Worm (Caenorhabditis elegans) whole organism, L3 larva: ENCODE measurements around the gene srx-32.

Source experiments
- R02D3.7 ChIP-seq: fragments of 150-350 bp; optimal IDR thresholded peaks from 2 replicates; lab custom pipeline; 2014; ENCODE audit warnings: missing biosample characterization, missing genetic modification characterization
- ama-1 ChIP-seq: fragments of 150-350 bp; optimal IDR thresholded peaks from 2 replicates; lab custom pipeline; 2018
- ceh-16 ChIP-seq: sonication (generic microtip); optimal IDR thresholded peaks from 2 replicates; lab custom pipeline; 2017; ENCODE audit warnings: missing biosample characterization, missing genetic modification characterization
- elt-1 ChIP-seq: fragments of 150-350 bp; optimal IDR thresholded peaks from 2 replicates; lab custom pipeline; 2014; ENCODE audit warnings: missing biosample characterization, missing genetic modification characterization
- elt-3 ChIP-seq, 3 experiments: fragments of 150-350 bp in 1 of 3; sonication (generic microtip) in 2 of 3; optimal IDR thresholded peaks; 2 replicates in 2 of 3; 4 replicates in 1 of 3; lab custom pipeline; 2014 to 2017; ENCODE audit warnings: missing biosample characterization in 3 of 3, missing genetic modification characterization in 3 of 3
- fos-1 ChIP-seq: fragments of 150-350 bp; optimal IDR thresholded peaks from 2 replicates; lab custom pipeline; 2014; ENCODE audit warnings: missing biosample characterization, missing genetic modification characterization
- jun-1 ChIP-seq: fragments of 150-350 bp; optimal IDR thresholded peaks from 2 replicates; lab custom pipeline; 2014; ENCODE audit warnings: missing biosample characterization, missing genetic modification reagents, missing genetic modification characterization
- nhr-12 ChIP-seq: fragments of 150-350 bp; optimal IDR thresholded peaks from 2 replicates; lab custom pipeline; 2014; ENCODE audit warnings: missing biosample characterization, missing genetic modification characterization
- nhr-67 ChIP-seq: fragments of 150-350 bp; optimal IDR thresholded peaks from 2 replicates; lab custom pipeline; 2014; ENCODE audit warnings: missing biosample characterization, missing genetic modification characterization
- nhr-77 ChIP-seq: fragments of 150-350 bp; optimal IDR thresholded peaks from 2 replicates; lab custom pipeline; 2014; ENCODE audit warnings: missing biosample characterization, missing genetic modification characterization
- sea-2 ChIP-seq: fragments of 150-350 bp; sonication (generic microtip); optimal IDR thresholded peaks from 4 replicates; lab custom pipeline; 2014; ENCODE audit warnings: missing biosample characterization, missing genetic modification reagents, missing genetic modification characterization
- snpc-4 ChIP-seq: fragments of 150-350 bp; optimal IDR thresholded peaks from 2 replicates; lab custom pipeline; 2014; ENCODE audit warnings: missing biosample characterization, missing genetic modification characterization

DNA sequence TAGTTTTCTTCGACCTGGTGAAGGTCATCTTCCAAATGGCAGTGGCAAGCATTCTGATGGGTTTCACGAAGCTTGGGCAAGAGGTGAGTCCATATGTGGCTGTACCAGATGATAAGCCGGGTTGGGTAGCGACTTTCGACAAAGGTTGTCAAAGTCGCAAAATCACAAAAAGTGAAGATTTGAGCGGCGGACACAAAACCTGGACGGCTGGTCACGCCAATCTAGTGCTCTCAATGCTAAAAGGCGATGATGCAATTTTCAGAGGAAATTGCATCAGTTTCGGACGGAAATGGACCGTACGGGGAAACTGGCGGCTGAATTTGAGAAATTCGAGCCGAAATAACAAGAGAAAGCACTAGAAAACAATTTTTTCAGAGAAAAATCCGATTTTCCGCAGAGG lies 23.3 kb downstream of the srx-32 start:
- no peak for TF ChIP-seq fos-1 (tag; lab: Kevin White, UChicago)
- TF ChIP-seq nhr-12 (tag; lab: Kevin White, UChicago) = no peak
- TF ChIP-seq elt-1 (tag; lab: Kevin White, UChicago) = no peak
- TF ChIP-seq nhr-77 (tag; lab: Kevin White, UChicago) = no peak
- TF ChIP-seq sea-2 (GFP tag; lab: Kevin White, UChicago) = no peak
- no peak for TF ChIP-seq jun-1 (tag; lab: Kevin White, UChicago)
- no peak for TF ChIP-seq R02D3.7 (tag; lab: Kevin White, UChicago)
- TF ChIP-seq elt-3 (tag; optimal IDR thresholded peaks at IDR 0.05; lab: Kevin White, UChicago) = no peak
- TF ChIP-seq ama-1 (lab: Kevin White, UChicago) = no peak
- TF ChIP-seq ceh-16 (tag; lab: Kevin White, UChicago) = no peak
- no peak for TF ChIP-seq snpc-4 (tag; lab: Kevin White, UChicago)
- no peak for TF ChIP-seq nhr-67 (tag; lab: Kevin White, UChicago)
